Fruit fly (Drosophila melanogaster) Kc167 (cell line): Measurements from ENCODE around the gene Fntb.

ENCODE experiments used
- Myc ChIP-seq: fragments of >200 bp; optimal IDR thresholded peaks from 2 replicates; lab custom pipeline; 2017; ENCODE audit warnings: missing external identifiers
- insv ChIP-seq: fragments of >200 bp; optimal IDR thresholded peaks from 3 replicates; lab custom pipeline; 2018; ENCODE audit warnings: missing external identifiers
- psq ChIP-seq: fragments of >200 bp; optimal IDR thresholded peaks from 2 replicates; lab custom pipeline; 2017; ENCODE audit warnings: missing external identifiers
- ttk ChIP-seq: sonication (Bioruptor generic); optimal IDR thresholded peaks from 2 replicates; lab custom pipeline; 2017; ENCODE audit warnings: missing external identifiers

DNA sequence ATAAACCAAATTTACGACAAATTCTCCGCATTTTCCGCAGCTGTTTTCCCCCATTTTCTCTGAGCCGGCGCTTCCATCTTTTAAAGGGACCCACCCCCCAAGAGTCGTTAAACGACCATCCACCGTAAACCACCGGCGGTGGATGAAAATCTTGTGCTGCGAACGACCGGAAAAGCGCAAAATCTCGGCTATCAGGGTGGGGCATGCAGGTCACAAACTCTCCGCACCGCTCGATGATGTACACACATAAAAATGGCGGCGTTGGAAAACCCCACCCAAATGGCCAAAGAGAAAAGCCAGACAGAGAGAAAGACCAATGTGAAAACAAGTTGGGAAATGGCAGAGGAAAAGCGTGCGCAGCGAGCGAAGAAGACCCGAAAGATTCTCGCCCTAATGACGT, 47.2 kb upstream of the Fntb start:
- TF ChIP-seq insv (lab: Kevin White, UChicago) (no peak), Myc (no peak), ttk (lab: Kevin White, UChicago) (no peak), psq (no peak)
